Fruit fly (Drosophila melanogaster): ENCODE measurements around the gene CG6171.
A peak's percentile ranks its signal among the peaks of the same experiment; 100 is the strongest.

The CG6171 gene

DNA sequence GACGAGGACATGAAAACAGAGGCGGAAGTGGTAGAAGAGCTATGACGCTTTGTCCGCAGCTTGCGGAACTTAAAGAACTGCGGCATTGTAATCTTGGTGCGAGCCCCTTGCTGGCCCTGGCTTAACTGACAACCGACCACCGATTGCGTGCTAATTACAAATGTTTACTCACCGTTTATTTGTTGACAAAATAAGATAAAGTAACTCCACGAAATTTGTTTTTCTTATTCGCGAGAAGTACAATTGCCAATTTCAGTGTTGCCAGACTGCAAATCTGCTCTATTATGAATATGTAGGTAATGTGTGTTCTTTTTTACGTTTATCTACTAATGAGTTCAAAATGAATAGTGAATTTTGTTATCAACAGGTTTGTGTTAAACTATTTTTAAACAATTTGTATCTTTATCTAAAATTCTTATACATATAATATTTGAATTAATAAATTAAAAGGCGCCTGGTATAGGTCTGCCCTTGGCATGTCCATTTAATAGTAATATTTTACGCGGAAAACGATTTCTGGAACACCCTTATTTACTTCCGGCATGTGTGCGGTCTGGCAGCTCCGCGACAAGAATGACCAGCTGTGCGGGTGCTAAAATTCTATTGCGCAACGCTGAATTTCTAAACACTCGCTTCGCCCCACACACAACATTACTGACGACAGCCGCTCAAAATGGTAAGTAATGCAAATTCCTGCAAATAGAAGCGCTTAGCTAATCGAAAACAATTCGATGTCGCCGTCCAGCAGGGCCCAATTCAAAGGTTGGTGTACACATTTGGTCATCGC, 6.8 kb downstream of the CG6171 start, which contains the start of the genes Atg4b and Hibch (continued):
- TF ChIP-seq knrl (GFP tag; IDR thresholded peaks at IDR 0.05; ENCODE audit: partially characterized antibody) (0 out of 3 replicates have a peak, but pooled peaks have one; percentile 20), ab (GFP tag; optimal IDR thresholded peaks at IDR 0.05) (no peak), CG17829 (tag; optimal IDR thresholded peaks at IDR 0.05) (peak; percentile 91), Ets97D (GFP tag; optimal IDR thresholded peaks at IDR 0.05) (peak; percentile 8), CG16863 (GFP tag; optimal IDR thresholded peaks at IDR 0.05) (peak; percentile 0), Mad (GFP tag; optimal IDR thresholded peaks at IDR 0.05) (peak; percentile 48), CG7928 (GFP tag; optimal IDR thresholded peaks at IDR 0.05) (peak; percentile 55), Stat92E (GFP tag; optimal IDR thresholded peaks at IDR 0.05) (peak in 1 of 3 experiments; percentile 57), CG17612 (GFP tag; IDR thresholded peaks at IDR 0.05) (peak; percentile 66; the same call in 1 of the 2 replicates), CG42726 (GFP tag; IDR thresholded peaks at IDR 0.05; ENCODE audit: partially characterized antibody) (peak; percentile 64), ash1 (GFP tag; optimal IDR thresholded peaks at IDR 0.05) (no peak), yki (optimal IDR thresholded peaks at IDR 0.05) (no peak), Hand (GFP tag; optimal IDR thresholded peaks at IDR 0.05) (peak; percentile 57), tna (GFP tag; IDR thresholded peaks at IDR 0.05; ENCODE audit: partially characterized antibody) (no peak), CG13123 (GFP tag; optimal IDR thresholded peaks at IDR 0.05) (peak; percentile 63), CG12744 (GFP tag; optimal IDR thresholded peaks at IDR 0.05) (no peak), CG4404 (GFP tag; IDR thresholded peaks at IDR 0.05) (peak; percentile 87), sqz (GFP tag; optimal IDR thresholded peaks at IDR 0.05) (no peak), CG8359 (GFP tag; optimal IDR thresholded peaks at IDR 0.05; ENCODE audit: borderline replicate concordance) (peak; percentile 52), psq (GFP tag; optimal IDR thresholded peaks at IDR 0.05) (peak; percentile 20), ci (GFP tag; IDR thresholded peaks at IDR 0.05) (peak; percentile 74; the same call in 2 of the 3 replicates), Dek (tag; optimal IDR thresholded peaks at IDR 0.05) (no peak), emc (GFP tag; optimal IDR thresholded peaks at IDR 0.05) (no peak), crp (GFP tag; optimal IDR thresholded peaks at IDR 0.05) (peak; percentile 48 to 91), Kr (GFP tag; optimal IDR thresholded peaks at IDR 0.05) (no peak), zf30C (GFP tag; optimal IDR thresholded peaks at IDR 0.05) (no peak), chinmo (GFP tag; IDR thresholded peaks at IDR 0.05; ENCODE audit: partially characterized antibody) (no peak), CG13775 (GFP tag; optimal IDR thresholded peaks at IDR 0.05) (peak; percentile 87), D19A (tag; optimal IDR thresholded peaks at IDR 0.05) (no peak), pho (GFP tag; optimal IDR thresholded peaks at IDR 0.05) (peak; percentile 46), CG18262 (tag; optimal IDR thresholded peaks at IDR 0.05) (peak; percentile 87), CG9797 (GFP tag; optimal IDR thresholded peaks at IDR 0.05) (peak; percentile 38), ham (GFP tag; IDR thresholded peaks at IDR 0.05) (no peak), lmd (GFP tag; IDR thresholded peaks at IDR 0.05) (peak; percentile 82), CG31365 (tag; optimal IDR thresholded peaks at IDR 0.05) (no peak), Xrp1 (GFP tag; IDR thresholded peaks at IDR 0.05) (peak; percentile 86), CG16779 (GFP tag; IDR thresholded peaks at IDR 0.05) (0 out of 2 replicates have a peak, but pooled peaks have one; percentile 27), tx (GFP tag; optimal IDR thresholded peaks at IDR 0.05) (peak; percentile 23), CG15514 (GFP tag; optimal IDR thresholded peaks at IDR 0.05) (peak; percentile 84), Hey (tag; optimal IDR thresholded peaks at IDR 0.05) (peak; percentile 31), lbe (GFP tag; optimal IDR thresholded peaks at IDR 0.05) (peak; percentile 80), CG8290 (GFP tag; optimal IDR thresholded peaks at IDR 0.05) (no peak), CG8290 (tag; optimal IDR thresholded peaks at IDR 0.05) (peak; percentile 48 to 54), CG10979 (tag; optimal IDR thresholded peaks at IDR 0.05) (peak; percentile 84), dmrt11E (tag; optimal IDR thresholded peaks at IDR 0.05) (peak; percentile 78), CG14441 (GFP tag; IDR thresholded peaks at IDR 0.05) (peak; percentile 78), Dad (GFP tag; optimal IDR thresholded peaks at IDR 0.05) (no peak), Hr39 (optimal IDR thresholded peaks at IDR 0.05) (no peak), CG10654 (GFP tag; optimal IDR thresholded peaks at IDR 0.05) (peak; percentile 76)

All from whole organism, embryonic.